Worm (Caenorhabditis elegans): ENCODE results near the gene grwd-1.

The grwd-1 gene

ce11 chrIII:5159505-5159904, 6.2 kb downstream of the grwd-1 start, which contains the start of gene T10F2.5:
Gene T10F2.5 (minus strand): TSS chrIII:5159605.
- no peak for TF ChIP-seq hlh-13 (GFP tag; optimal IDR thresholded peaks at IDR 0.05)
- TF ChIP-seq F13H6.1 (tag; optimal IDR thresholded peaks at IDR 0.05): no peak
- TF ChIP-seq ref-2 (tag; optimal IDR thresholded peaks at IDR 0.05): no peak
- no peak for TF ChIP-seq ets-4 (tag; optimal IDR thresholded peaks at IDR 0.05)
- no peak for TF ChIP-seq ceh-30 (tag; optimal IDR thresholded peaks at IDR 0.05)
- no peak for TF ChIP-seq ahr-1 (tag; optimal IDR thresholded peaks at IDR 0.05)
- TF ChIP-seq sdc-2 (tag; optimal IDR thresholded peaks at IDR 0.05): no peak
- TF ChIP-seq rnt-1 (tag; optimal IDR thresholded peaks at IDR 0.05): no peak
- TF ChIP-seq ama-1 (optimal IDR thresholded peaks at IDR 0.05): no peak
- TF ChIP-seq pqm-1 (tag; optimal IDR thresholded peaks at IDR 0.05): no peak
- TF ChIP-seq ceh-19 (GFP tag; optimal IDR thresholded peaks at IDR 0.05): no peak
- TF ChIP-seq C38D4.7 (GFP tag; optimal IDR thresholded peaks at IDR 0.05): no peak

DNA sequence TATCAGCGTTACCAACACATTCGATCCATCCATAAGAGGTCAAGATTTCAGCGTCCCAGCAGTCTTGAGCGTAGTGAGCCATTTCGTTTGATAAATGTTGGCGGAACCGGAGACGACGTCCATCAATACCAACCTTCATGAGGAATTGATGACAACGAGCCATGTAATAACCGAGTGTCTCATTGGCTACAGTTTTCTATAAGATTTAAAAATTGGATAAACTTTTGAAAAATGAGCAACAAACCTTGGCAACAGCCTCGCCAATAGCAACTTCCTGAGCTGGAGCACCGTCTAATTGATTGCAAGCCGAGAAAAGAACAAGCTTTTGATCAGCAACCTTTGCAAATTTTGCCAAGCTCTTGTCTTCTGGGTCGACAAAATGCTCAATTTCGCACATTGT, 7.5 kb downstream of the grwd-1 start:
- no peak for TF ChIP-seq ceh-6 (GFP tag; optimal IDR thresholded peaks at IDR 0.05)
- no peak for TF ChIP-seq ceh-22 (tag; optimal IDR thresholded peaks at IDR 0.05)

- TF ChIP-seq syd-9 (tag; optimal IDR thresholded peaks at IDR 0.05) (no peak), elt-2 (tag; optimal IDR thresholded peaks at IDR 0.05) (peak; percentile 7), unc-42 (tag; optimal IDR thresholded peaks at IDR 0.05) (peak; percentile 60), nfya-1 (tag; optimal IDR thresholded peaks at IDR 0.05) (no peak), unc-55 (GFP tag; optimal IDR thresholded peaks at IDR 0.05) (peak; percentile 13)
Measured at ce11 chrIII:5162820-5163631, 9.8 kb downstream of the grwd-1 start, which contains the start of gene gars-1. Gene gars-1 (minus strand): TSS chrIII:5163627.

DNA sequence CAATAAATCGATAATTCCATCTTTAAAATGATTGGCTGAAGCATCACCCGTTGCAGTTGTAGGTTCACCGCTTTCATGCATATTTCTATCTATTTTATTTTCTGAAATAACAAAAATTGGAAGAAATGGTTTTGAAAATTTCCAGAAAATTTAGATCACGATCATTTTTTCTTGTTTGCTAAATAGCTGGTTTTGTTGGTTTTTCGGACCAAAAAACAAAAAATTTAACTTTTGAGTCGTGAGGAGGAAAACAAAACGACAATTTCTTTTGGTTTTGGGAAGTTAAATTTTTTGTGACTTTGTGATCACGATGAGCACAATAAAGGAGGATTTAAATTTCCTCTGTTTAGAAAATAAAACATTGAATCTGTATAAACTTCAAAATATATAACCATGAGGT, 11.9 kb downstream of the grwd-1 start, which contains the start of gene T10F2.2:
Gene T10F2.2 (minus strand): TSS at position 101 of the 400 bp plus-strand sequence.
- TF ChIP-seq gmeb-2 (tag; optimal IDR thresholded peaks at IDR 0.05) (no peak), ceh-30 (tag; optimal IDR thresholded peaks at IDR 0.05) (no peak), ceh-22 (tag; optimal IDR thresholded peaks at IDR 0.05) (no peak), rnt-1 (tag; optimal IDR thresholded peaks at IDR 0.05) (no peak), eyg-1 (tag; optimal IDR thresholded peaks at IDR 0.05) (no peak), syd-9 (tag; optimal IDR thresholded peaks at IDR 0.05) (no peak), C38D4.7 (GFP tag; optimal IDR thresholded peaks at IDR 0.05) (no peak), ahr-1 (tag; optimal IDR thresholded peaks at IDR 0.05) (no peak), unc-86 (tag; optimal IDR thresholded peaks at IDR 0.05) (no peak)

DNA sequence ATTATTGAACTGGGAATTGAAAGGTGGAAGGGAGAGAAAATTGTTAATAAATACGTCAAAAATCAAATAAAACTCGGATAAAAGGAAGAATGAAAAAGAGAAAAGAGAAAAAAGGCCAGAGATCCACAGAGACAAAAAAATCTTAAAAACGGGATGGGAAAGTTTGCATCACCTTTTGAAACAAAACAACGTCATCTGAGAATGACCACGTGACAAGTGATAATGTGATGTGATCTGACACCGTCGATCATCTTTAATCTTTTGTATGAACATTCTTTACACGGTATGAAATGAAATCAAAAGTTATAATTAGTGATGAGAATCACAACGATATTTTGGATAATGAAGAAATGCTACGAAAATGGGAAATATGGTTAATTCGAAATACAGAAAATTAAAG, 12.5 kb downstream of the grwd-1 start:
- TF ChIP-seq nhr-232 (tag; optimal IDR thresholded peaks at IDR 0.05) (no peak), hlh-15 (tag; optimal IDR thresholded peaks at IDR 0.05) (no peak), ets-4 (tag; optimal IDR thresholded peaks at IDR 0.05) (no peak), ttx-3 (tag; optimal IDR thresholded peaks at IDR 0.05) (no peak), lim-6 (tag; optimal IDR thresholded peaks at IDR 0.05) (no peak), T23F11.4 (GFP tag; optimal IDR thresholded peaks at IDR 0.05) (no peak), ceh-19 (GFP tag; optimal IDR thresholded peaks at IDR 0.05) (no peak), lin-11 (tag; optimal IDR thresholded peaks at IDR 0.05) (no peak), unc-42 (tag; optimal IDR thresholded peaks at IDR 0.05) (no peak), hlh-13 (GFP tag; optimal IDR thresholded peaks at IDR 0.05) (no peak), syd-9 (tag; optimal IDR thresholded peaks at IDR 0.05) (no peak), sox-2 (GFP tag; IDR thresholded peaks at IDR 0.05) (no peak), ceh-45 (GFP tag; IDR thresholded peaks at IDR 0.05) (no peak), elt-4 (tag; optimal IDR thresholded peaks at IDR 0.05) (no peak), zip-5 (tag; optimal IDR thresholded peaks at IDR 0.05) (no peak)

Measured in whole organism, late embryonic.